Worm (Caenorhabditis elegans) whole organism, L1 larva: ENCODE results near the gene clpp-1.

Experiments used
- C04F5.9 ChIP-seq: sonication (generic microtip); optimal IDR thresholded peaks from 2 replicates; lab custom pipeline; 2016; ENCODE audit warnings: missing genetic modification characterization, missing compliant biosample characterization
- F16B12.6 ChIP-seq: fragments of 150-350 bp; optimal IDR thresholded peaks from 2 replicates; lab custom pipeline; 2014; ENCODE audit warnings: missing biosample characterization, missing genetic modification characterization
- Y116A8C.19 ChIP-seq: sonication (generic microtip); optimal IDR thresholded peaks from 2 replicates; lab custom pipeline; 2016; ENCODE audit warnings: missing compliant biosample characterization, missing genetic modification characterization, borderline replicate concordance
- alr-1 ChIP-seq: fragments of 200-800 bp; sonication (Bioruptor generic); optimal IDR thresholded peaks from 2 replicates; lab custom pipeline; 2018; ENCODE audit warnings: borderline replicate concordance, mild to moderate bottlenecking, missing genetic modification characterization, missing compliant biosample characterization
- blmp-1 ChIP-seq: fragments of 150-350 bp; optimal IDR thresholded peaks from 2 replicates; lab custom pipeline; 2014; ENCODE audit warnings: missing biosample characterization, missing genetic modification characterization
- ceh-8 ChIP-seq: fragments of 200-800 bp; sonication (Bioruptor generic); optimal IDR thresholded peaks from 2 replicates; lab custom pipeline; 2018; ENCODE audit warnings: mild to moderate bottlenecking, missing genetic modification characterization, moderate library complexity, missing compliant biosample characterization
- ceh-82 ChIP-seq, 3 experiments: fragments of 150-350 bp in 1 of 3; sonication (generic microtip) in 2 of 3; optimal IDR thresholded peaks; 2 replicates each; lab custom pipeline; 2014 to 2017; ENCODE audit warnings: missing biosample characterization in 3 of 3, missing genetic modification characterization in 3 of 3
- ceh-88 ChIP-seq: fragments of 200-800 bp; sonication (Bioruptor generic); IDR thresholded peaks from 2 replicates; pipeline ENCODE4 v1.3.6; 2022; ENCODE audit warnings: missing genetic modification characterization, missing compliant biosample characterization
- dpl-1 ChIP-seq, 3 experiments: fragments of 150-350 bp in 2 of 3; sonication (generic microtip) in 1 of 3; optimal IDR thresholded peaks; 2 replicates each; lab custom pipeline; 2014 to 2017; ENCODE audit warnings: missing biosample characterization in 3 of 3, missing genetic modification characterization in 3 of 3, missing genetic modification reagents in 3 of 3
- efl-1 ChIP-seq, 4 experiments: fragments of 150-350 bp; optimal IDR thresholded peaks in 3 of 4; peaks in 1 of 4; 1 replicate in 1 of 4; 2 replicates in 3 of 4; lab custom pipeline; 2014; ENCODE audit warnings: missing biosample characterization in 2 of 4, missing genetic modification characterization in 2 of 4, missing genetic modification reagents in 2 of 4
- efl-3 ChIP-seq: fragments of 200-800 bp; sonication (Bioruptor generic); optimal IDR thresholded peaks from 2 replicates; lab custom pipeline; 2018; ENCODE audit warnings: mild to moderate bottlenecking, missing genetic modification characterization, missing compliant biosample characterization
- egl-13 ChIP-seq: sonication (generic microtip); optimal IDR thresholded peaks from 2 replicates; lab custom pipeline; 2016; ENCODE audit warnings: missing genotype, missing genetic modification reagents, missing genetic modification characterization, missing compliant biosample characterization
- elt-2 ChIP-seq: sonication (generic microtip); optimal IDR thresholded peaks from 2 replicates; lab custom pipeline; 2016; ENCODE audit warnings: missing genetic modification characterization, mild to moderate bottlenecking, inconsistent platforms, missing compliant biosample characterization, missing genetic modification reagents
- fkh-10 ChIP-seq: sonication (generic microtip); optimal IDR thresholded peaks from 2 replicates; lab custom pipeline; 2017; ENCODE audit warnings: missing biosample characterization, missing genetic modification reagents, missing genetic modification characterization
- fos-1 ChIP-seq: fragments of 150-350 bp; optimal IDR thresholded peaks from 2 replicates; lab custom pipeline; 2014; ENCODE audit warnings: missing biosample characterization, missing genetic modification characterization
- grh-1 ChIP-seq: fragments of 200-800 bp; sonication (Bioruptor generic); IDR thresholded peaks from 2 replicates; pipeline ENCODE4 v1.3.6; 2022; ENCODE audit warnings: missing genetic modification reagents, missing genetic modification characterization, missing compliant biosample characterization
- hlh-4 ChIP-seq: sonication (generic microtip); optimal IDR thresholded peaks from 2 replicates; lab custom pipeline; 2016; ENCODE audit warnings: mild to moderate bottlenecking, missing genetic modification characterization, missing compliant biosample characterization
- hpl-2 ChIP-seq: fragments of 150-350 bp; optimal IDR thresholded peaks from 2 replicates; lab custom pipeline; 2014; ENCODE audit warnings: missing biosample characterization, missing genetic modification reagents, missing genetic modification characterization
- irx-1 ChIP-seq: sonication (generic microtip); optimal IDR thresholded peaks from 2 replicates; lab custom pipeline; 2016; ENCODE audit warnings: missing genetic modification characterization, missing compliant biosample characterization
- isw-1 ChIP-seq: fragments of 200-800 bp; sonication (Bioruptor generic); IDR thresholded peaks from 2 replicates; pipeline ENCODE4 v1.3.6; 2022; ENCODE audit warnings: missing genetic modification characterization, missing compliant biosample characterization
- lin-14 ChIP-seq: fragments of 200-800 bp; sonication (Bioruptor generic); optimal IDR thresholded peaks from 2 replicates; lab custom pipeline; 2018; ENCODE audit warnings: mild to moderate bottlenecking, missing genetic modification characterization, moderate library complexity, missing compliant biosample characterization
- lin-15B ChIP-seq: fragments of 150-350 bp; sonication (generic microtip); optimal IDR thresholded peaks from 3 replicates; lab custom pipeline; 2014; ENCODE audit warnings: missing biosample characterization, missing genetic modification characterization
- lin-35 ChIP-seq, 2 experiments: fragments of 150-350 bp; optimal IDR thresholded peaks; 2 replicates each; lab custom pipeline; 2014; ENCODE audit warnings: missing biosample characterization in 2 of 2, missing genetic modification characterization in 2 of 2, missing genetic modification reagents in 2 of 2
- lir-3 ChIP-seq: sonication (generic microtip); optimal IDR thresholded peaks from 2 replicates; lab custom pipeline; 2016; ENCODE audit warnings: mild to moderate bottlenecking, missing genetic modification characterization, moderate library complexity, missing compliant biosample characterization; ENCODE audit not compliant: poor library complexity
- lsy-2 ChIP-seq, 2 experiments: fragments of 150-350 bp; optimal IDR thresholded peaks; 2 replicates each; lab custom pipeline; 2014; ENCODE audit warnings: missing biosample characterization in 2 of 2, missing genetic modification characterization in 2 of 2
- mep-1 ChIP-seq: fragments of 150-350 bp; optimal IDR thresholded peaks from 2 replicates; lab custom pipeline; 2014; ENCODE audit warnings: missing biosample characterization, missing genetic modification characterization
- nhr-12 ChIP-seq: sonication (generic microtip); optimal IDR thresholded peaks from 2 replicates; lab custom pipeline; 2017; ENCODE audit warnings: missing biosample characterization, missing genetic modification characterization
- nhr-20 ChIP-seq: sonication (generic microtip); optimal IDR thresholded peaks from 2 replicates; lab custom pipeline; 2016; ENCODE audit warnings: mild to moderate bottlenecking, missing genetic modification characterization, missing compliant biosample characterization
- nhr-28 ChIP-seq: fragments of 150-350 bp; optimal IDR thresholded peaks from 2 replicates; lab custom pipeline; 2014; ENCODE audit warnings: missing biosample characterization, missing genetic modification characterization
- nhr-47 ChIP-seq: sonication (generic microtip); optimal IDR thresholded peaks from 2 replicates; lab custom pipeline; 2016; ENCODE audit warnings: mild to moderate bottlenecking, missing genetic modification characterization, moderate library complexity, missing compliant biosample characterization
- nhr-71 ChIP-seq: sonication (generic microtip); optimal IDR thresholded peaks from 2 replicates; lab custom pipeline; 2016; ENCODE audit warnings: mild to moderate bottlenecking, missing genetic modification characterization, moderate library complexity, missing compliant biosample characterization
- nhr-84 ChIP-seq: sonication (generic microtip); optimal IDR thresholded peaks from 2 replicates; lab custom pipeline; 2017; ENCODE audit warnings: missing biosample characterization, missing genetic modification characterization
- nhr-85 ChIP-seq: sonication (generic microtip); peaks from one replicate; lab custom pipeline; 2016; ENCODE audit warnings: missing genetic modification characterization, inconsistent platforms, missing compliant biosample characterization
- nhr-90 ChIP-seq: sonication (generic microtip); optimal IDR thresholded peaks from 2 replicates; lab custom pipeline; 2016; ENCODE audit warnings: mild to moderate bottlenecking, missing genetic modification characterization, missing compliant biosample characterization; ENCODE audit not compliant: poor library complexity
- rnt-1 ChIP-seq: sonication (generic microtip); optimal IDR thresholded peaks from 2 replicates; lab custom pipeline; 2016; ENCODE audit warnings: mild to moderate bottlenecking, missing genetic modification characterization, moderate library complexity, missing compliant biosample characterization
- snpc-4 ChIP-seq: fragments of 150-350 bp; optimal IDR thresholded peaks from 2 replicates; lab custom pipeline; 2014; ENCODE audit warnings: missing biosample characterization, missing genetic modification characterization
- snu-23 ChIP-seq: sonication (generic microtip); optimal IDR thresholded peaks from 2 replicates; lab custom pipeline; 2016; ENCODE audit warnings: missing genetic modification characterization, missing compliant biosample characterization
- sox-4 ChIP-seq: sonication (generic microtip); optimal IDR thresholded peaks from 2 replicates; lab custom pipeline; 2016; ENCODE audit warnings: missing genetic modification characterization, missing compliant biosample characterization
- swsn-7 ChIP-seq: sonication (generic microtip); optimal IDR thresholded peaks from 2 replicates; lab custom pipeline; 2016; ENCODE audit warnings: missing genetic modification characterization, missing compliant biosample characterization
- tlp-1 ChIP-seq: fragments of 150-350 bp; optimal IDR thresholded peaks from 2 replicates; lab custom pipeline; 2014; ENCODE audit warnings: missing biosample characterization, missing genetic modification characterization
- unc-86 ChIP-seq: sonication (generic microtip); optimal IDR thresholded peaks from 2 replicates; lab custom pipeline; 2016; ENCODE audit warnings: missing genetic modification characterization, missing compliant biosample characterization
- unc-98 ChIP-seq: fragments of 200-800 bp; sonication (Bioruptor generic); IDR thresholded peaks from 2 replicates; pipeline ENCODE4 v1.3.6; 2022; ENCODE audit warnings: missing genetic modification characterization, missing compliant biosample characterization
- xbp-1 ChIP-seq: sonication (generic microtip); optimal IDR thresholded peaks from 2 replicates; lab custom pipeline; 2016; ENCODE audit warnings: missing genetic modification characterization, missing compliant biosample characterization
- ztf-4 ChIP-seq: fragments of 150-350 bp; optimal IDR thresholded peaks from 2 replicates; lab custom pipeline; 2014; ENCODE audit warnings: missing biosample characterization, missing genetic modification characterization

The clpp-1 gene

DNA sequence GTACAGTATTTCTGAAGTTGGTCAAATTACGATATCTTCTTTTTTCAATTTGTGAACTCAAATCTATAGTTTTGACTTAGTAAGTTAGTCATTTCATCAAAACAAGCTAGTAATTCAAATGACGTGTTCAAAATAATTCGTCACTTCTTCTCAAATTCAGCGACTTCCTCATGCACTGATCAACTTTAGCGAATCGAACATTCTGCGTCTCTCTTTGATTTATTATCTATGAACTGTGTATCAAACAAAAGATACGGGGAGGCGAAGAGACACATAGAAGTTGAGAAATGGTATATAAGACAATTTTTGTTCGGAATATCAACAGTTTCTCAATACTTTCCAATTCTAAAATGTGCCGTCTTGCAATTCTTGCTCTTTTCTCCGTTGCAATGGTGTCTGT is 9.3 kb upstream of the clpp-1 start, which contains the start of gene srlf-34:
TSS of gene srlf-34 (plus strand) at position 321 of the 400 bp plus-strand sequence.
- TF ChIP-seq efl-1 (optimal IDR thresholded peaks at IDR 0.05; lab: Kevin White, UChicago), result no peak
- TF ChIP-seq efl-1 (GFP tag; optimal IDR thresholded peaks at IDR 0.05 in 1 of 2; lab: Kevin White, UChicago), result peak in 1 of 2 experiments; percentile 10
- TF ChIP-seq nhr-85 (tag; lab: Kevin White, UChicago), result peak; percentile 76
- TF ChIP-seq tlp-1, result no peak
- TF ChIP-seq lin-14 (GFP tag; lab: Kevin White, UChicago), result no peak
- no peak for TF ChIP-seq F16B12.6
- TF ChIP-seq snu-23 (GFP tag; lab: Kevin White, UChicago), result no peak
- no peak for TF ChIP-seq C04F5.9 (tag; lab: Kevin White, UChicago)
- TF ChIP-seq dpl-1 (GFP tag; optimal IDR thresholded peaks at IDR 0.05; lab: Kevin White, UChicago), result no peak
- TF ChIP-seq Y116A8C.19 (tag; lab: Kevin White, UChicago), result no peak
- TF ChIP-seq sox-4 (tag; lab: Kevin White, UChicago), result no peak
- TF ChIP-seq unc-98 (GFP tag; lab: Robert Waterston, UW), result no peak
- TF ChIP-seq ztf-4 (tag; lab: Kevin White, UChicago), result no peak
- no peak for TF ChIP-seq nhr-12 (tag; lab: Kevin White, UChicago)
- TF ChIP-seq blmp-1 (tag; lab: Kevin White, UChicago), result no peak

DNA sequence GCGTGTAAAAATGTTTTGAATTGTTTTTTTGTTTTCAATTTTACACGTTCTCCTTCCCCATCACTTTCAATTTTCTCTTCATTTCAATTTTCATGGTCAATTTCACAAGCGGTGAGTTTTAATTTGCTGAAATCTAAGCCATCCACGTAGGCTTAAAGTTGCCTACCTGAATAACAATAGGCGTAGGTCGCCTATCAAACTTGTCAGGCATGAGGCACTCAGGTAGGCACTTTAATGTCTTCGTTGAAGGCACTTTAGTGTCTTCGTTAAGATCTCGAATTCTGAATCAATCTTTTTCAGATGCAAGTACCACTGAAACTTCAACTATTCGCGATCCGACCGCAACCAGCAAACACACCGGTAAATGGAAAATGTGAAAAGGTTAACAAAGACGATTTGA is 6.7 kb upstream of the clpp-1 start, which contains the start of gene ZK970.8:
TSS of gene ZK970.8 (plus strand) at position 301 of the 400 bp plus-strand sequence.
- no peak for TF ChIP-seq egl-13 (tag; lab: Kevin White, UChicago)

DNA sequence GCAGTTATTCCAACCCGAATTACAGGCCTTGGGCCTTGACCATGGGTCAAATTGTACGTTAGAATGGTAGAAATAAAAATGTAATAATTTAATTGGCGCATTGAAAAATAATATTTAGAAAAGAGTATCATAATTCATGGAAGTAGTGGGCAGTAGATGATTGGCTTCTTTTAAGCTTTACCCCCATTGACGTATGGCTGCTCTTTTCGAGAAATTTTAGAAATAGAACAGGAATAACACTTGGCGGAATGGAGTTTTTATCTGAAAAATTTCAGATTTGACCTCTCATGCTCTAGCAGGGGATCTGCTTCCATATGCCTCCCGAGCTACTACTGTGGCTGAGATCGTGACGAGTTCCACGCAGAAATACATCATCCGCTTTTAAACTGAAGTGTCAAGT is 6.1 kb upstream of the clpp-1 start, which contains the start of gene gcy-4:
TSS of gene gcy-4 (minus strand) at position 101 of the 400 bp plus-strand sequence.
- TF ChIP-seq hlh-4 (tag; lab: Kevin White, UChicago), result no peak
- no peak for TF ChIP-seq nhr-28
- TF ChIP-seq hpl-2 (GFP tag; lab: Kevin White, UChicago), result no peak
- TF ChIP-seq ceh-88 (GFP tag; lab: Robert Waterston, UW), result no peak
- no peak for TF ChIP-seq isw-1
- TF ChIP-seq lir-3 (tag; lab: Kevin White, UChicago), result no peak

DNA sequence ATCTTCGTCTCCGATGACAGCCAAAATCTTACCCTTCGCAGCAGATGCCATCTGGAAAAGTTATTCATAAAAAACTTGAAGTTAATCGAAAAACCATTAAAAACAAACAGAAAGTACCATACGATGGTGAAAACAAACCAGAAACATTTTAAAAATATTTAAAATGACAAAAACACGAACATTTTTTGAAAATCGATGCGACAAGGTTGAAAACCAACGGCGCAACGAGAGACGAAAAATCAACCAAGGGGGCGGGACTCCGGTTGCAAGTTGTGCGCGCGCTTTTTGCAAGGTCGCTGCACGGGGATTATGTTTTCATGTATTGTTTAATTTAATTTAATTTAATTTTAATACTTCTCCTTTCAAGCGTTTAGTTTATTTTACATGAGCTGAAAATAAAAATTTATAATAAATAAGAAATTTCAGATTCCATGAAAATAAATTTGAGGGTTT is 1.0 kb upstream of the clpp-1 start, which contains the start of gene vha-9:
TSS of gene vha-9 (minus strand) at position 51 of the 453 bp plus-strand sequence.
- TF ChIP-seq nhr-20 (tag; lab: Kevin White, UChicago) (peak; percentile 72), grh-1 (peak; percentile 51), lir-3 (tag; lab: Kevin White, UChicago) (peak; percentile 31), blmp-1 (tag; lab: Kevin White, UChicago) (peak; percentile 45), fkh-10 (GFP tag; lab: Kevin White, UChicago) (no peak), unc-86 (peak; percentile 57), lin-35 (GFP tag; optimal IDR thresholded peaks at IDR 0.05; lab: Kevin White, UChicago) (peak; percentile 55 to 62), snpc-4 (tag; lab: Kevin White, UChicago) (peak; percentile 37), egl-13 (tag; lab: Kevin White, UChicago) (peak; percentile 4), xbp-1 (tag; lab: Kevin White, UChicago) (peak; percentile 70), sox-4 (tag; lab: Kevin White, UChicago) (peak; percentile 13), hpl-2 (GFP tag; lab: Kevin White, UChicago) (peak; percentile 3), mep-1 (tag; lab: Kevin White, UChicago) (peak; percentile 25), alr-1 (no peak), C04F5.9 (tag; lab: Kevin White, UChicago) (peak; percentile 14), lin-15B (peak; percentile 31), nhr-84 (tag; lab: Kevin White, UChicago) (no peak), efl-3 (GFP tag; lab: Kevin White, UChicago) (no peak), fos-1 (tag; lab: Kevin White, UChicago) (no peak), nhr-12 (tag; lab: Kevin White, UChicago) (no peak), nhr-47 (tag; lab: Kevin White, UChicago) (peak; percentile 76), nhr-71 (tag; lab: Kevin White, UChicago) (peak; percentile 83), ceh-82 (tag; optimal IDR thresholded peaks at IDR 0.05; lab: Kevin White, UChicago) (peak; percentile 44 to 63 (median 61)), irx-1 (tag; lab: Kevin White, UChicago) (peak; percentile 13), lsy-2 (tag; optimal IDR thresholded peaks at IDR 0.05; lab: Kevin White, UChicago) (peak; percentile 61 to 78), elt-2 (tag; lab: Kevin White, UChicago) (no peak), snu-23 (GFP tag; lab: Kevin White, UChicago) (peak; percentile 82), ceh-8 (GFP tag; lab: Kevin White, UChicago) (peak; percentile 27), swsn-7 (tag; lab: Kevin White, UChicago) (peak; percentile 74), nhr-90 (peak; percentile 81), rnt-1 (tag; lab: Kevin White, UChicago) (peak; percentile 74), efl-1 (optimal IDR thresholded peaks at IDR 0.05; lab: Kevin White, UChicago) (peak; percentile 58 to 77), efl-1 (GFP tag; optimal IDR thresholded peaks at IDR 0.05 in 1 of 2; lab: Kevin White, UChicago) (peak; percentile 71 to 97), dpl-1 (GFP tag; optimal IDR thresholded peaks at IDR 0.05; lab: Kevin White, UChicago) (peak; percentile 35 to 72 (median 66))
